Fruit fly (Drosophila melanogaster) whole organism, wandering third instar larva: ENCODE measurements around the gene D.

Experiments used
- CG9705 ChIP-seq: fragments of 200-800 bp; sonication (Bioruptor generic); optimal IDR thresholded peaks from 2 replicates; lab custom pipeline; 2018; ENCODE audit warnings: missing biosample characterization, mild to moderate bottlenecking, missing genetic modification characterization
- Dfd ChIP-seq: fragments of >200 bp; optimal IDR thresholded peaks from 2 replicates; lab custom pipeline; 2017; ENCODE audit warnings: missing biosample characterization, missing genetic modification characterization
- Hnf4 ChIP-seq: fragments of 200-800 bp; sonication (Bioruptor generic); optimal IDR thresholded peaks from 2 replicates; lab custom pipeline; 2016; ENCODE audit warnings: missing biosample characterization, mild to moderate bottlenecking, missing genetic modification characterization
- Myc ChIP-seq: fragments of >200 bp; optimal IDR thresholded peaks from 2 replicates; lab custom pipeline; 2017
- br ChIP-seq: fragments of 200-800 bp; sonication (Bioruptor generic); optimal IDR thresholded peaks from 2 replicates; lab custom pipeline; 2016; ENCODE audit warnings: missing biosample characterization, missing genetic modification characterization
- dmrt93B ChIP-seq: fragments of 200-800 bp; sonication (Bioruptor generic); optimal IDR thresholded peaks from 2 replicates; lab custom pipeline; 2018; ENCODE audit warnings: missing biosample characterization, mild to moderate bottlenecking, missing genetic modification characterization
- ey ChIP-seq: fragments of 200-800 bp; sonication (Bioruptor generic); optimal IDR thresholded peaks from 2 replicates; lab custom pipeline; 2016; ENCODE audit warnings: missing biosample characterization, missing genetic modification characterization
- fru ChIP-seq: fragments of 200-800 bp; sonication (Bioruptor generic); optimal IDR thresholded peaks from 3 replicates; lab custom pipeline; 2016; ENCODE audit warnings: missing biosample characterization, mild to moderate bottlenecking, missing genetic modification characterization
- h ChIP-seq: fragments of 200-800 bp; sonication (Bioruptor generic); optimal IDR thresholded peaks from 3 replicates; lab custom pipeline; 2016; ENCODE audit warnings: missing biosample characterization, mild to moderate bottlenecking, missing genetic modification characterization
- jim ChIP-seq: fragments of 175-275, 200-325 bp; sonication (Bioruptor generic); optimal IDR thresholded peaks from 2 replicates; lab custom pipeline; 2016; ENCODE audit warnings: missing biosample characterization, mild to moderate bottlenecking, missing genetic modification characterization
- pan ChIP-seq: fragments of >200 bp; optimal IDR thresholded peaks from 2 replicates; lab custom pipeline; 2017
- psq ChIP-seq: fragments of 200-800 bp; sonication (Bioruptor generic); optimal IDR thresholded peaks from 3 replicates; lab custom pipeline; 2017; ENCODE audit warnings: missing biosample characterization, mild to moderate bottlenecking, missing genetic modification characterization, moderate library complexity

DNA sequence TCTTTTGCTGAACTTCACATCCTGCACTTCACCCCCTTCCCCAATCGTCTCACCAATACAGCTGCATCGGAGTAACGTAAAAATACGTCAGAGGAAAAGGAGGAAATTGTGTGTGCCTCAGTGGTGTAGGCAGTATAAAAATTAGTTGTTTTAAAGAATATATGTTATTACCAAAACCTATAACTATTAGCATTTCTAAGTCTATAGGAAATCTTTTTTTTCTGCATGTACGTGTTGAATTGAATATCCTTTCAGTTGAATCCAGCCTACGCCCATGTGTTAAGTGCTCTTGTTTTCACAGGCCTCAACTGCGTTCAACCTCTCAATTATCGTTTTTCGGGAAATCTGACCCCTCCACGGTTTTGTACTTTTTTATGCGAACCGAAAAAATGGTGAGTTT is 16.5 kb downstream of the D start:
- no peak for TF ChIP-seq dmrt93B (GFP tag; lab: Kevin White, UChicago)
- no peak for TF ChIP-seq jim (GFP tag; lab: Kevin White, UChicago)
- TF ChIP-seq ey (GFP tag; lab: Kevin White, UChicago) = no peak
- TF ChIP-seq Hnf4 (GFP tag; lab: Kevin White, UChicago) = no peak
- no peak for TF ChIP-seq psq
- TF ChIP-seq CG9705 (GFP tag; lab: Kevin White, UChicago) = no peak
- TF ChIP-seq Myc (lab: Kevin White, UChicago) = no peak
- TF ChIP-seq pan (lab: Kevin White, UChicago) = no peak
- no peak for TF ChIP-seq Dfd
- TF ChIP-seq fru (GFP tag; lab: Kevin White, UChicago) = no peak
- TF ChIP-seq h (GFP tag; lab: Kevin White, UChicago) = no peak
- TF ChIP-seq br (GFP tag; lab: Kevin White, UChicago) = no peak
